Worm (Caenorhabditis elegans) whole organism, early embryonic: ENCODE data around the gene gex-5.

Experiments used
- B0310.2 ChIP-seq: sonication (generic microtip); optimal IDR thresholded peaks from 2 replicates; lab custom pipeline; 2016; ENCODE audit warnings: mild to moderate bottlenecking, missing genetic modification characterization, missing compliant biosample characterization
- F13C5.2 ChIP-seq: sonication (generic microtip); optimal IDR thresholded peaks from 2 replicates; lab custom pipeline; 2017; ENCODE audit warnings: mild to moderate bottlenecking, missing genetic modification characterization, inconsistent platforms, missing compliant biosample characterization
- aly-1 ChIP-seq: sonication (generic microtip); optimal IDR thresholded peaks from 2 replicates; lab custom pipeline; 2016; ENCODE audit warnings: missing genetic modification characterization, missing compliant biosample characterization
- ama-1 ChIP-seq: fragments of 150-350 bp; optimal IDR thresholded peaks from 2 replicates; lab custom pipeline; 2014
- ceh-13 ChIP-seq: fragments of 200-800 bp; sonication (Bioruptor generic); optimal IDR thresholded peaks from 2 replicates; lab custom pipeline; 2018; ENCODE audit warnings: mild to moderate bottlenecking, missing genetic modification characterization, missing compliant biosample characterization
- ceh-36 ChIP-seq: sonication (generic microtip); optimal IDR thresholded peaks from 2 replicates; lab custom pipeline; 2016; ENCODE audit warnings: missing genetic modification characterization, inconsistent platforms, missing compliant biosample characterization
- ets-7 ChIP-seq: sonication (generic microtip); optimal IDR thresholded peaks from 2 replicates; lab custom pipeline; 2016; ENCODE audit warnings: missing genotype, missing genetic modification characterization, missing compliant biosample characterization
- flt-1 ChIP-seq: fragments of 200-800 bp; sonication (Bioruptor generic); IDR thresholded peaks from 2 replicates; pipeline ENCODE4 v1.3.6; 2022; ENCODE audit warnings: missing genetic modification characterization, missing compliant biosample characterization
- hmbx-1 ChIP-seq: sonication (generic microtip); optimal IDR thresholded peaks from 2 replicates; lab custom pipeline; 2016; ENCODE audit warnings: mild to moderate bottlenecking, missing genetic modification characterization, missing compliant biosample characterization
- hmg-4 ChIP-seq: fragments of 200-800 bp; sonication (Bioruptor generic); optimal IDR thresholded peaks from 2 replicates; lab custom pipeline; 2018; ENCODE audit warnings: mild to moderate bottlenecking, missing genetic modification characterization, missing compliant biosample characterization
- hnd-1 ChIP-seq: sonication (generic microtip); optimal IDR thresholded peaks from 2 replicates; lab custom pipeline; 2016; ENCODE audit warnings: missing genetic modification characterization, missing compliant biosample characterization
- pes-1 ChIP-seq: fragments of 200-800 bp; sonication (Bioruptor generic); IDR thresholded peaks from 2 replicates; pipeline ENCODE4 v1.3.6; 2022; ENCODE audit warnings: missing genetic modification reagents, missing genetic modification characterization, missing compliant biosample characterization
- scrt-1 ChIP-seq: fragments of 200-800 bp; sonication (Bioruptor generic); IDR thresholded peaks from 2 replicates; pipeline ENCODE4 v1.3.6; 2022; ENCODE audit warnings: missing genetic modification characterization, missing compliant biosample characterization
- sea-1 ChIP-seq: fragments of 200-800 bp; sonication (Bioruptor generic); conservative IDR thresholded peaks from 2 replicates; pipeline ENCODE4 v1.3.6; 2022; ENCODE audit warnings: missing genetic modification characterization, missing compliant biosample characterization
- tbx-11 ChIP-seq: fragments of 200-800 bp; sonication (Bioruptor generic); IDR thresholded peaks from 2 replicates; pipeline ENCODE4 v1.3.6; 2022; ENCODE audit warnings: missing genetic modification characterization, missing compliant biosample characterization
- tbx-37 ChIP-seq: fragments of 200-800 bp; sonication (Bioruptor generic); conservative IDR thresholded peaks from 2 replicates; pipeline ENCODE4 v1.3.6; 2022; ENCODE audit warnings: missing genetic modification reagents, missing genetic modification characterization, missing compliant biosample characterization
- tra-4 ChIP-seq: sonication (generic microtip); optimal IDR thresholded peaks from 2 replicates; lab custom pipeline; 2017; ENCODE audit warnings: missing genetic modification characterization, missing compliant biosample characterization

The gex-5 gene

DNA sequence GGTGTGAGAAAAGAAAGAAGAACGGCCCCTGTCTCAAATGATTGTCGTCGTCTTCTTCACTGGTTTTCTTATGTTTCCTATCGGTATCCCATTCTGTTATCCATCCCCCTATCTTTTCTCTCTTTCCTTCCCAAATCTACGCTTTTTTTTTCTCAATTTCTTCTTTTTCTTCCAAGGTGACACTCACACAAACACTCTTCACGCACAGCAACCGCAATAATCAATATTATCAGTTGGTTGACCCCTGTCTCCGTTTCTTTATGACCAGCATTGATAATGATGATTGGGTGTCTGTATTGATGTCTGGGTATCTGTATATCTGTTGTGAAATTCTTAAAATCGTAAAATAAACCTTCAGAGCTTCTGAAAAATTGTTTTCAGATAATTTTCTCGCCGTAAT, 41.0 kb downstream of the gex-5 start:
- TF ChIP-seq tra-4 (tag; lab: Kevin White, UChicago): no peak
- TF ChIP-seq ama-1 (lab: Kevin White, UChicago): no peak
- TF ChIP-seq flt-1: no peak
- no peak for TF ChIP-seq ets-7 (tag; lab: Kevin White, UChicago)
- no peak for TF ChIP-seq scrt-1 (GFP tag; lab: Robert Waterston, UW)
- no peak for TF ChIP-seq hnd-1
- TF ChIP-seq pes-1: no peak
- TF ChIP-seq ceh-36 (tag; lab: Kevin White, UChicago): no peak
- TF ChIP-seq hmbx-1 (tag; lab: Kevin White, UChicago): no peak
- no peak for TF ChIP-seq B0310.2 (tag; lab: Kevin White, UChicago)
- no peak for TF ChIP-seq sea-1 (GFP tag; lab: Robert Waterston, UW)
- no peak for TF ChIP-seq hmg-4

- TF ChIP-seq sea-1 (GFP tag; lab: Robert Waterston, UW): no peak
- no peak for TF ChIP-seq scrt-1 (GFP tag; lab: Robert Waterston, UW)
- no peak for TF ChIP-seq aly-1 (tag; lab: Kevin White, UChicago)
- no peak for TF ChIP-seq ceh-36 (tag; lab: Kevin White, UChicago)
- no peak for TF ChIP-seq F13C5.2 (tag; lab: Kevin White, UChicago)
- TF ChIP-seq pes-1: no peak
- no peak for TF ChIP-seq flt-1
- no peak for TF ChIP-seq hmg-4
- TF ChIP-seq ets-7 (tag; lab: Kevin White, UChicago): no peak
These were observed 41.8 kb downstream of the gex-5 start, which contains the start of gene ras-2 for ce11 chrIII:4739975-4740374. TSS of gene ras-2 (minus strand) at chrIII:4740075.

ce11 chrIII:4735443-4735842, 46.3 kb downstream of the gex-5 start, which contains the start of gene F17C8.7:
TSS of gene F17C8.7 (plus strand) at chrIII:4735743.
- TF ChIP-seq ets-7 (tag; lab: Kevin White, UChicago): no peak
- no peak for TF ChIP-seq sea-1 (GFP tag; lab: Robert Waterston, UW)
- no peak for TF ChIP-seq scrt-1 (GFP tag; lab: Robert Waterston, UW)
- no peak for TF ChIP-seq tbx-11 (GFP tag; lab: Robert Waterston, UW)
- TF ChIP-seq tbx-37 (GFP tag; lab: Robert Waterston, UW): no peak
- no peak for TF ChIP-seq ama-1 (lab: Kevin White, UChicago)
- TF ChIP-seq F13C5.2 (tag; lab: Kevin White, UChicago): no peak
- TF ChIP-seq hmg-4: no peak
- no peak for TF ChIP-seq aly-1 (tag; lab: Kevin White, UChicago)
- TF ChIP-seq flt-1: no peak

DNA sequence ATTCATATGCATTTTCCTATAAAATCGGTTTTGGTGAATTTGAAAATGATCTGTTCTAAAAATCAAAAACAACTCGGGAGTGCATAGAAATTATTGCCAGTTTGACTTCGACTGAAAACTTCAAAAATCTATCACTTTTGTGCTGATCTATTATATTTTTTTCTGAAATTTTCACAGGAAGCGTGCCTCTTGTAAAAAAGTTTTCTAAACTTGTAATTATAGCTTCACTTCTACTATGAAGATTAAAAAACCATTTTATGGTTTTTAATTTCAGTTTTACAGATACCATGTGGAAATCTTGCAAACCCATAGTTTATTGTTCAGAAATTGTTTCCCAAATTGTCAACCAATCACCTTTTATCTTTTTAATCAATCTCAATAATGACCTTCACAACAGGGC, 47.7 kb downstream of the gex-5 start, which contains the start of gene F17C8.9:
Gene F17C8.9, plus strand, starts transcription at position 301 of the 400 bp plus-strand sequence.
- no peak for TF ChIP-seq ceh-13
- TF ChIP-seq tra-4 (tag; lab: Kevin White, UChicago): no peak
- no peak for TF ChIP-seq flt-1
- TF ChIP-seq pes-1: no peak
- no peak for TF ChIP-seq ceh-36 (tag; lab: Kevin White, UChicago)
- TF ChIP-seq hnd-1: no peak
- no peak for TF ChIP-seq F13C5.2 (tag; lab: Kevin White, UChicago)
- TF ChIP-seq scrt-1 (GFP tag; lab: Robert Waterston, UW): no peak
- TF ChIP-seq ama-1 (lab: Kevin White, UChicago): no peak

DNA sequence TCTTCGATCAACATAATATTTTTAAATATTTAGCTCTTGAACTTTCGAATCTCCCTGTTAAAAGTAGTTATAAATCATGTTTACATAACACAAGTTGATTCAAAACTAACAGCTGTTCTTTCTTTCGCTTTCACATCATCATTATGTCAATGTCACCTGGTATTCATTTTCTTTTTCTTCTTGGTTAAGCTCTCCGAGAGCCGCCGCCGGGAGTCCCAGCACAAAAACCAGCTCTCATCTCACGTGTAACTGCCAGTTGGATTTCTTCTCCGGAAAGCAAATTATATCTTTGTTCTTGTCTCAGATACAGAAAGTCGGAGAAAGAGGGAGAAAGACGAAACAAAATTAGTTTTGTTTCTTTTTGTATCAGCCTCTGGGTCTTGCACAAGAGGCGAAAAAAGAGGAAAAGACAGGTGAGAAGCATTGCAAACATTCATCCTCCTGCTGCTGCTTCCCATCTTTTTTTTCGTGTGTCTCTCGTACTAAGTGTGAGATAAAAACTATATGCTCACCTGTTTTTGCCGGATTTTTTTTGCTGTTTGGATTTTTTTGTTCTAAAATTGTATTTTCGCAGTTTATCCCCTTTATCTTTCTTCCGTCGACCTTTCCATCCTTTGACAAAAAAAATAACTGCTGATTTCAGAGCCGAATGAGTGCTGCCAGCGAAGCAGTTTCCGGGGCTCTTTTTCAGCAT, 50.3 kb downstream of the gex-5 start, which contains the start of gene F17C8.3:
Gene F17C8.3, plus strand, starts transcription at position 644 of the 694 bp plus-strand sequence.
- no peak for TF ChIP-seq ama-1 (lab: Kevin White, UChicago)
- no peak for TF ChIP-seq flt-1
- no peak for TF ChIP-seq hnd-1
- no peak for TF ChIP-seq F13C5.2 (tag; lab: Kevin White, UChicago)
- no peak for TF ChIP-seq tra-4 (tag; lab: Kevin White, UChicago)
- TF ChIP-seq tbx-11 (GFP tag; lab: Robert Waterston, UW): no peak
- no peak for TF ChIP-seq ceh-13
- TF ChIP-seq B0310.2 (tag; lab: Kevin White, UChicago): no peak
- no peak for TF ChIP-seq ets-7 (tag; lab: Kevin White, UChicago)
- no peak for TF ChIP-seq aly-1 (tag; lab: Kevin White, UChicago)
- no peak for TF ChIP-seq ceh-36 (tag; lab: Kevin White, UChicago)
- no peak for TF ChIP-seq hmg-4
